Worm (Caenorhabditis elegans) whole organism, dauer: ENCODE data around the gene epg-4.

Experiments used
- unc-62 ChIP-seq: sonication (generic microtip); optimal IDR thresholded peaks from 2 replicates; lab custom pipeline; 2017; ENCODE audit warnings: missing biosample characterization, missing genetic modification reagents, missing genetic modification characterization

epg-4 gene

DNA sequence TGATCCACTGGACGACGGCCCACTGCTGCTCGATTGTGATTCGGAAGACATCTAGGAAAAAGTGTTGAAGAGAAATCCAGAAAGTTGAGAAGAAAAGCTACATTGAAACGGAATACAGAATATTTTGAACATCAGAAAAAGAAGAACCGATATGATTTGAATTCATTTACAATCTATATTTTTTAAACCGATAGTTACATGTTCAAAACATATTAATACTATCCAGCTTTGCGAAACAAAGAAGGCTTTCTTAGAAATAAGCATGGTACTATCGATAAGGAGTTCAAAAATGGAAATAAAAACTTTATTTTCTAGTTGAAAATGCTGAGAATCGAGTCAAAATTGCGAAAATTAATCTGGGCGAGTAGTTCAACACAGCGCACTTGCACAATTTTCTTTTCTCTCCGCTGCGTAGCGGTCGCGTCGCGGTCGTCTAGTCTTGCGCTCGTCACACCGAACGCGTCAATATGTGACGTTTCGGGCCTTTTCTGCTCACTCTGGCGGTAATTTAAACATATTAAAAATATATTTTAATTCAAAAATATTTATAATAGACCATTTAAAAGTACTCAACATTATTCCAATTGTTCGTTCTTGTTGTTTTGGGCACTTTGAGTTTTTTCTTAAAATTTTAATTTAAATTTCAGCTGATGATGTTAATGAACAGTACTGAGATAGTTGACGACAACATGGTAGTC lies 19.8 kb upstream of the epg-4 start, which contains the start of the genes syf-2 and K04G7.1:
Gene syf-2, minus strand, starts transcription at position 51 of the 698 bp plus-strand sequence.
Gene K04G7.1, plus strand, starts transcription at position 648 of the 698 bp plus-strand sequence.
- no peak for TF ChIP-seq unc-62 (GFP tag; lab: Kevin White, UChicago)

DNA sequence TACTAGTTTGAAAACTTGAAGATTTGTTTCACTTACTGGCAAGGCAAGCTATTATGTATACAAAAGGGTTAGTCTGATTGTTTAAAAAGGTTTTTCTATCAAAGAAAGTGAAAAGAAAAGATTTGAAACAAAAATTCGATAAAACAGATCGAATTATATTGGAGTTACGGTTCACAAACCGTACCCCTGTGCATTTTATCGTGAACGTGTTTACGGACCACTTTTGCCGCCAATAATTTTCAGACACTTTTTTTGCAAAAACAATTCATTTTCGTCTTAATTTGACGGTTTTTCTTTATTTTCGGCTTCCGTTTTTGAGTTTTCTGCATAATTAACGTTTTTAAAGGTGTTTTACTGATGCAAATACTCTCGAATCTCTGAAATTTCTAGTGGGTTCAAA lies 16.7 kb upstream of the epg-4 start:
- TF ChIP-seq unc-62 (GFP tag; lab: Kevin White, UChicago) = no peak

DNA sequence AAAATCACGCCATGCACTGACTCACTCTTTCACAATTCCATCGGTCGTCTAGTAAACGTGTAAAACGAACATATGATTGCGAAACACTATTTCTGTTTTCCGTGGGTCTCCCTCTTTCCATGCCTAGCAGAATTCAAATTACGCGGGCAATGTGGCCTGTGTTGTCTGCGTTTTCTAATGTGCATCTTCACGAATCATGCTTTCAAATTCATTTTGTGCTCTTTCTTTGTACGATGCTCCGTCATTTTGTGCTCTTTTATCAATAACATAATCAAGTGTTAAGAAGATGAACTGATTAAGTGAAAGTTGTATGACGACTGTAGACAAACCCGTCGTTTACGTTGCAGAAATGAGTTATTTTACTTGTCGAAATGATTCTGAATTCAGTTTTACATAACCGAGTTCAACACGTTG lies 16.1 kb upstream of the epg-4 start:
- no peak for TF ChIP-seq unc-62 (GFP tag; lab: Kevin White, UChicago)

DNA sequence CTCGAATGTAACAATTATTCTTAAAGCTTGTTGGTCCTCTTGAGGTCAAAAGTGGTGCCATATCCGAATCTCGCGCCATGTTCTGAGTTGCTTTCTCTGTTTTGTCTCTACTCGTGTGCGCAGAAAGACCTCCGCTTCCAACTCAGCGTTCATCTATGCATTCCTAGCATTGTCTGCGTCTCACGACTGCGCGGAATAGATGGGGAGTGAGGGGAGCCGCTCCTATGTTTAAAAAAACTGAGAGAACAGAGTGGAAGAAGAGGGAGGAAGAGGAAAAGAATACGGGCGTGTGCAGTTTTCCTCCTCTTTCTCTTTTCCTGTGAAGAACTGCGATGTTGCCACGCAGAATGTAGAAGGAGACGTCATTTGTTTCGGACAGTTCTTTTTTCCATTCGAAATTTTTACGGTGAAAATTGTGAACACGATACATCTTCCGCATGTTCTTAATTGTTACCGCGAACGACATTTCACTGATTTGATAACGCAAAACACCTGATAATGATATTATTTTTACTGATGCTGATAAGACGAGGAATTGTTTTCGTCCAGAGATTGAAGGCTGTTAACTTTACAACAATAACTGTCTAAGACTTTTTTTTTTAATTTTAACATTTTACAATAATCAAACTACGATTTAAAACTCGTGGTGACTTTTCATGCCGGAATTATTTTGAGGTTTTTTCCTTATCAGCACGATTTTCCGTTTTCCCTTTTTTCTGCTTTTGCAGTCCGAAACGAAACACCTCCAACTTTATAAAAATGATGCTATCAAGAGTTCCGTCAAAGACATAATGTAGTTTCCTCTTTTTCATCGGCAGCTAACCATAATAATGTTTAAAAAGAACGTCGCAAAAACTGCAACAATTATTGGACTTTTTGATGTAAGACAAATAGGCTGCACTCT lies 15.1 kb upstream of the epg-4 start:
- TF ChIP-seq unc-62 (GFP tag; lab: Kevin White, UChicago) = no peak

DNA sequence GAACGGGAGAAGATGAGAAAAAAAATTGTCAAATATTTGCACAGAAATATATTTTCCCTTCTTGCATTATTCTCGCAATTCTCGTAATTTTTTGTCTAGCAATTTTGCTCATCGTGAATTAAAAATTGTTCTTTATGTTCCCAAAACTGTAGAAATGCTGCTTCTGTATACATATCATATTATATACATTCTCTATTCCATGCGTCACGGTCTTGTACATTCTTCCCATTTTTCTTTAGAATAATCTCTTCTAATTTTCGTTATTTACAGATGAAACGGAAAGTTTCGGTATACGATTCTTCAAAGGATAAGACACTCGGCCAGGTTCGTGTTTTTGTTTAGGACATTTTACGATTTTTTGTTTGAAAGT lies 14.4 kb upstream of the epg-4 start, which contains the start of gene acs-4:
Gene acs-4, plus strand, starts transcription at position 271 of the 370 bp plus-strand sequence.
- no peak for TF ChIP-seq unc-62 (GFP tag; lab: Kevin White, UChicago)

DNA sequence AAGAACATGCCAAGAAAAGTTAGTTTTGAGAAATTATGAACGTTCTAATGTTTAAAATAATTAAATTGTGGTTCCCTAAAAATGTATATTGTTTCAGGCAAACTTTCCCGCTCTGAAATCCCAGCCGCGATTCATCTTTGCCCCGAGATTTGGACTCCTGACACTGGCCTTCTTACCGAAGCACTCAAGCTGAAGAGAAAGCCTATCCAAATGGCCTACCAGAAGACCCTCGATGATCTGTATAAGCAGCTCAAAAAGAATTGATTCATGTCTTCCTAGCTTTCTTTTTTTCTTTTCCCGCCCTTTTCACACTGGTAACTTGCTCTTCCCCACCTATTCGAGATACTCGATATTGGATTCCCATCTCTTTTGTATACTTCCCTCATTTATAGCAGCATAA lies 11.9 kb upstream of the epg-4 start:
- no peak for TF ChIP-seq unc-62 (GFP tag; lab: Kevin White, UChicago)

DNA sequence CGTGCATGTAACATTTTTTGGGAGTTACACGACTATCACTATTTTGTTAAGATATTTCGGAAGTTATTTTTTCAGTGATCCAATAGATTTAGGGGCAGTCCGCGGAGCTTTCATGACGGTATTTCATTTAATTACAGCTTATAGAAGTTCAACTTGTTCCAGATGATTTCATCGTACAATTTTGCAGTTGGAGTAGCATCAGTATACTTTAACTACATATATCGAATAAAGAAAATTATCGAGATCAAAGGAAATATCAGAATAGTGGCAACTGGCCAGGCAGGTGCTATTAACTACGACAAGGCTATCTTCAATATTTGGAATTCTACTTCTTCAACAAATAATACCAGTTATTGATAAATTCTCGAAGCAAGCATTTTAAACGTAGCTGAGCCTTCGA lies 3.5 kb upstream of the epg-4 start:
- TF ChIP-seq unc-62 (GFP tag; lab: Kevin White, UChicago) = no peak

DNA sequence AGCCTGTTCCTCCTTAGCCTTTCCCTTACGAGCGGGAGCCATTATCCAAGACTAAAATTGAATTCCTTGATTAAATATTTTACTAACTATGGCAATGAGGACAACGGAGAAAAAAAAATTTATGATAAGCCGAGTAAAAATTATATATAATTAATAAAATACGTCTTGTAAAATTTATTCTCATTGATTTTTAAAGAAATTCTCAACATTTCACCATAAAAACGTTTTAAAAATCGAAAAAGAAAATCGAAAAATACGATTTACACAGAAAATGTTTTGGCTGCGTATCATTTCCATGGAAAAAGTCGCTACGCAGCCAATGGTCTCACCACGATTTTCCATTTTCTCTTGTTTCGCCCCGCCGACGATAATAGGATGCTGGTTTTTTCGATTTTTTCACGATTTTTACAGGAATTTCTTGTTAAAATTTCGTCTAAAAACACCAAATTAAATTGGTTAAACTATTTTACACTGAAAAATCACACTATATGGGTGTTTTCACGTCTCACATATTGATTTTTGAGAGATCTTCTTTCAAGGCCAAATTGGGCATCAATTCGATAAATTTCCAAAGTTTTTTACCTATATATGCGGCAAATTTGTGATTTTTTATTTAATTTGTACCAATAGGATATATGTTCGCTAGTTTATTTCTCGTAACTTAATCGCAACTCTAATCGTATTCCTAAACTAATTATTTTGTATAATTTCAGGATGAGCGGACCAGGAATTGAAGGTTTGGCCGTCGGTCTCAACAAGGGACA lies 2.2 kb upstream of the epg-4 start, which contains the start of the genes rps-14 and rpl-36:
Gene rps-14, minus strand, starts transcription at position 51 of the 764 bp plus-strand sequence.
Gene rpl-36, plus strand, starts transcription at position 714 of the 764 bp plus-strand sequence.
- no peak for TF ChIP-seq unc-62 (GFP tag; lab: Kevin White, UChicago)

DNA sequence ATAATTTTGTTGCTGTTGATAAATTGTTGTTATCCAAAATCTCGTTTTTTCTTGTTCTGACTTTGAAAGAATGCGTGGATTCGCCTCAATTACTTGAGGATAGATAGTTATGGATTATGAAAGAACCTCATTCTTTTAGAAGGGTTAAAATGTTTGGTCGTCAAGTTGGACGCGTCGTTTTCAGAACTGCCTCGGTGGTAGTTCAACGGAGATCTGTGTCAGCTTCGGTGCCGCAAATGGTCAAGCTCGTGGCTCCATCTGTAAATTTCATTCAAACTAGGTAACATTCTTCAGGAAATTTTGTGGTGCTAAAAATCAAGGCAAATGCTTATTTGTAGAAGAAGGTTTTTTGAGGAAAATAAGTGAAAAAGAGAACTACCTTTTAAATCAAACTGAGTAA lies 1.4 kb upstream of the epg-4 start, which contains the start of gene ndab-2:
Gene ndab-2, plus strand, starts transcription at position 140 of the 400 bp plus-strand sequence.
- no peak for TF ChIP-seq unc-62 (GFP tag; lab: Kevin White, UChicago)

DNA sequence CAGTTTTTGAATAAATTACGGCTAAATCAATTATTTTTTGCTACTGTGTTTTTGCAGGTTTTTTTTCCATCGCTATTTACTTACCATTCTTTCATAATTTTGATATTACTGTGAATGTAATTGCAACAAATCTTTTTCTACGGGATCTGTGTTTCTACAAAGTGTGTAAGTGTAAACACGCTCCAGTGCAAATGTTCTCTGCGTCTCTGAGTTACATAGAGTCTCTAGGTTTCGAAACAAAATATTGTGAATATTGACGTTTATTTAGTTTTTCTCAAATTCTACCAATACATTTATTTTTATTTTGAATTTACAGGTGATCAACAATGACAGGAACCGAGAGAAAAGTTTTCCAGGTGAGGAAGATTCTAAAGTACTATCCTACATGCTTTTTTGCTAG lies 2.1 kb downstream of the epg-4 start, which contains the start of gene yju-2:
Gene yju-2, plus strand, starts transcription at position 315 of the 400 bp plus-strand sequence.
- TF ChIP-seq unc-62 (GFP tag; lab: Kevin White, UChicago) = no peak

DNA sequence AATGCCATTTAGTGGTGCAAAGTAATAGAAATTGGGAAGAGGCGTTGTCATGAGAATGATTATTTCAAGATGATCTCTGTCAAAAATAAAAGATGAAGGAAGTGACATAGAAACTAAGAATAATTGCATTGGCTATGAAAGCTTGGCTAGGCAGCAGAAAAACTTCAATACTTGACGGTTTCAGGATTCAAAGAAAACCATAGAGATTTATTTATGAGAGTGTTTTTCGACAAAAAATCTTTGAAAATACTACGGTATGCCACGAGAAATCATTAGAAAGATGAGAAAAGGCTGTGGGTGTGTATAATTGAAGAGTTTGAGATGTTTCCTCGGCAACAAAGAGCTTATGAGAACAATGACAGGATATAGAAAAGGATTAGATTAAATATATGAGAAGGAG lies 3.5 kb downstream of the epg-4 start, which contains the start of gene F37C12.14:
Gene F37C12.14, minus strand, starts transcription at position 101 of the 400 bp plus-strand sequence.
- no peak for TF ChIP-seq unc-62 (GFP tag; lab: Kevin White, UChicago)

DNA sequence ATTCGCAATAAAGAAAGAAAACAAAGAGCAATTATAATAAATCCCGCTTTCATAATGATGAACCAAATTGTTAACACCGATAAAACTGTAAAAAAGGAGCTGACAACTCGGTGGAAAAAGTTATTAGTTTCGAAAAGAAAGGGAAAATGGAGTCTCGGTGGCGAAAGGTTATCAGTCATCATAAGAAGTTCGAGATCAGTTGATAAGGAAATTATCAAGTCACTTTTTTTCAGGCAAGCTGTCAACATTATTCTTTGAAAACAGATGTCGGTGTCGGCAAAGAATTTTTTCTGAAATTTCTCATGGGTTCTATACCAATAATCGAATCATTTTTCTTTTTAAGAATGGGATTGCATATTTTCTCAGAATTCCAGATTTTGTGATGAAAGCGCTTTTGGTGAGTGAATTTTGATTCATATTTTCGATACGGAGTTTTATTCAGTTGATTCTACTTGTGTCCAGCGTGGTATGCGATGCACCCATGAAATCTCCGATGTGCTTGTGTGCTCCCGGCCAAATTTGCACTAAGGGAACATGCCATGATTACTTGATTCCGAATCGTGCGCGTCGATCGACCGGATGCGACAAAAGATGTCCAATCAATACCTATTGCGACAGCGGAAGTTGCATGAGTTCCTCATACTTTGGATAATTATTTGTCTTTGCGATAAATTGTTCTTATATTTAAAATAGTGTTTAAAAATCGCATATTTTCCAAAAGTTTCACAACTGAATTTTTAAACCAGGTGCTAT lies 6.5 kb downstream of the epg-4 start, which contains the start of the genes F37C12.21 and F37C12.10:
Gene F37C12.21, plus strand, starts transcription at position 58 of the 753 bp plus-strand sequence.
Gene F37C12.10, minus strand, starts transcription at position 85 of the 753 bp plus-strand sequence.
- TF ChIP-seq unc-62 (GFP tag; lab: Kevin White, UChicago) = no peak

DNA sequence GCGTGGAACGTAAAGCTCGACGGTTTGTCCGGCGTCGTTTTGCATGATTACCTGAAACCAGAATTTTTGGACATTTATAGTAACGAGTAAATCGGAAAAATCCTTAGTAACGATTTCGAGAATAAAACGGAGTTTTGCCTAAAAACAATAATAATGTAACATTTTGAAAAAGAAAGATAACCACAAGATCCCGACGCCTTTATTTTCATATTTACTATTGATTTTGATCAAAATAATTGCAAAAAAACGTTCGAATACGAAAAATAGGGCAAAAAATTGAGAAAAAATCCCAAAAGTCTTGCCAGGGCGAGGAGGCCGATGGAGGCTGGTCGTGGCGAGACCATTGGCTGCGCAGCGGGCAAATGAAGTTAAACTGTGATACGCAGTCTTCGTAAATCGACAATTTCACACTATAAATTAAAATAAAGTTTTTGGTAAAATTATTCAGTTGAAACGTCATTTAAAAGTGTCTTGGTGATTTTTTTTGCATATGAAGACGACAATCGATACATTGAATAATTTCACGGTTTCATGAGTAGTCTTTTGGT lies 7.7 kb downstream of the epg-4 start, which contains the start of gene rps-21:
Gene rps-21, minus strand, starts transcription at position 51 of the 548 bp plus-strand sequence.
- no peak for TF ChIP-seq unc-62 (GFP tag; lab: Kevin White, UChicago)
